Worm (Caenorhabditis elegans): ENCODE data around the gene adss-1.

Gene adss-1

DNA sequence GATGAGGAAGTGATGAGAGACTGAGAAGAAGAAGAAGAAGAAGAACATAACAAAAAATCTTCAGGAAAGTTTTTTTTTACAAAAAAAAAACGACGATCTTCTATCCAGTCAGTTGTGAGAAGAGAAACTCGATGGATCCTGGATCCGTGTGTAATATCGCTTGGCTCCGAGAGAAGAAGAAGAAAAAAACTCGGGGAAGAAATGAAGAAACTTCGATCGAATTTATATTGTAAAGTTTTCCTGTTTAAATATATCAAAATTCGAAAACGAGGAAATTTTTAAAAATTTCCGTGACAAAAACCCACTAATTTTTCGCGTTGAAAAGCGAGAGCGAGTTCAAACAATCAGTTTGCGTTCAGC lies at the start of gene adss-1:
Gene adss-1 (minus strand): TSS at position 101 of the 360 bp plus-strand sequence.
- no peak for TF ChIP-seq unc-62 (GFP tag; optimal IDR thresholded peaks at IDR 0.05)

DNA sequence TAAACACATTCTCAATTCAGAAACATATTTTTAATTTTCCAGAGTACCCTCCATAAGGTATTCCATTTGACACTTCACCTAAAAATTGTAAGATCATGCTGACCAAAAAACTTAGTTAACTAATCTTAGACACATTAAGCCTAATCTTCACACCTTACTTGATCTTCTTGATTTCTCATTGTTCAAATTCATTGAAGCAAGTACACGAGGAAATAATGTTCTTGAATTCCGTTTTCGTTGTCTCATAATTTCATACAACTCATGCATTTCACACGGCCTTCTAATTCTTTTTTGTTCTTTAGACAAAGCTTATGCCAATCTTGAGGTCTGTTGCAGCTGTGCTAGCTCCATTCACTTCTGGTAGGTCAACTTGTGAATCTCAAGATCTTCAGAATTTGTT lies 48.8 kb upstream of the adss-1 start, which contains the start of gene srd-33:
Gene srd-33 (plus strand): TSS at position 301 of the 400 bp plus-strand sequence.
- no peak for TF ChIP-seq unc-62 (GFP tag; optimal IDR thresholded peaks at IDR 0.05)

DNA sequence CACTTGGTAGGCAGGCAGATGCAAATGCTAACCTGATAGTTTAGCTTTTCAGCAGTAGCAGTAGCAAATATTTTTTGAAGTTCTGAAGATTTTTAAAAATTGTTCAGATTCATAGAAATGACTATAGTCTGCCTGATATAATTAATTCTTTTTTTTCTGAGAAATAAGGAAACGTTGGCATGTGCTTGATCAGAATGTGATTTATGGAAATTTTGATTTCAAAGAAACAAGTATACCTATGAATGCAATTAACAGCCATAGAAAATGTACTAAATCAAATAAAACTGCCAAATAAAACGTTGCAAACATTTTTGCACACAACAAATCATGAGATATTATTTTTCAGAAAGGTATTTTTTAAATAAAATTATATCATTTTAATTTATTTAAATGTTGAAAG lies 47.4 kb upstream of the adss-1 start:
- no peak for TF ChIP-seq unc-62 (GFP tag; optimal IDR thresholded peaks at IDR 0.05)

DNA sequence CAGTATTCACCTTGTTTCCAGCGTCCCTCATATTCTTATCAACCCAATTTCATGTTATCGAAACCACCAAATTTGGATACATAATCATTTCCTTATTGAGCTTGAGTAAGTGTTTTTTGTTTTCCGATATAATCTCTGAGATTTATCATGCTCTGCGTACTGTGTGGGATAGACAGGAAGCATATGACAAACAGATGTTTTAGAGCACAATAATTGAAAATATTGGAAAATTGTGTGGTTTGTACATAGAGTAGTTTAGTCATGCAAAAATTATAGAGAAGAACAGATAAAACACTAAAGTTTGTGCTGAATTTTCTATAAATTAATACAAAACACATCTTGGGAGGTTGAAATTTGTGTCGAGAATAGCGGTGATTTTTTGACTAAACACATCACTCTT lies 45.5 kb upstream of the adss-1 start:
- TF ChIP-seq unc-62 (GFP tag; optimal IDR thresholded peaks at IDR 0.05): no peak

DNA sequence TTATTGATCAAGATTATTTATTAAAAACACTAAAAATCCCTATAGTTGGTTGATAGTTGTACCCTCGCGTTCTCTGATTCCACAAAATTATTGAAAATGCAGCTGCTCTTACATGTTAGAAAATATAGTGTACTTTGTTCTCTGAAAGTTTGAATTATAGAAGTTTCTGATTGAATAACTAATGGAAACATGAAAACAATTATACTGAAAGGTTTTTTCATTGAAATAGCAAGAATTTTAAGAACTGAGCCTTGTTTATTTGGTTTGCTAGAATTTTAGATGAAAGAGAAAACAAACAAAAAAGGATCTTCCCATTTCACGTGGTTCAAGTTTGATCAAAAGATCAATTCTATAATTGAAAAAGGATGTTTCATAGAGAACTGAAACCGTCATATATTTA lies 44.3 kb upstream of the adss-1 start:
- TF ChIP-seq unc-62 (GFP tag; optimal IDR thresholded peaks at IDR 0.05): no peak

DNA sequence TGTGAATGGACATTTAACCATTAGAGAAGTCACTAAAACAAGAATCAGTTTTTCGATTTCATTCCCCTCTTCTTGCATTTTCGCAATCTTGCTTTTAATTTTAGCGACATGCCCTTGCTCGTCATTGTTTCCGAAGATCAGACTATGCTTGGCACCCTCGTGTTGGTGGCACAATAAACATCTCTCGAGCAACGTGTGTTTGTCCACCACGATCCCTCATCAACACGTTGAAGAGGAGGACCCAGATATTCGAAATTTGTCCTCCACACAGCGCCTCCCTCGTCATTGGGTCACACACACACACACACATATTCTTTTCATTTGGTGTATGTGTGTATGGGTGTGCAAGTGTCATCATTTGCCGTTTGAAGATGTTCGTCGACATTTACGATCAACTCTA lies 42.1 kb upstream of the adss-1 start, which contains the start of gene srd-32:
Gene srd-32 (plus strand): TSS at position 301 of the 400 bp plus-strand sequence.
- no peak for TF ChIP-seq unc-62 (GFP tag; optimal IDR thresholded peaks at IDR 0.05)

DNA sequence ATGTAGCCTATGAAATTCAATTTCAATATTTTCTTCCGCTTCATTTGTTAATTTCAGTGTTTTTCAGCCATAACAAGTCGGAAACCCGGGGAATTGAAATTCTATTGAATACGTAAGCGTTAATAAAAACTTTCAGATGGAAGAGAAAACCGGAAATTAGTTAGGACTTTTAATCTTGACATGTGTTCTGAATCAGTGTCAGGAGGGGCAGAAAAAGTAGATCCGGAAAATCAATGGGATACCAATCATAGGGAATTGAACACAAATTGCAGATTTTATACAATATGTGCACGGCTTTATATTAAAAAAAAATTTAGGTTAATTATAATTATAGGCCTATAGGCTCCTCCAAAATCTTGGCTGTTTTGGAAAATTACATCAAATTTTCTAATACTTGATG lies 41.1 kb upstream of the adss-1 start:
- no peak for TF ChIP-seq unc-62 (GFP tag; optimal IDR thresholded peaks at IDR 0.05)

DNA sequence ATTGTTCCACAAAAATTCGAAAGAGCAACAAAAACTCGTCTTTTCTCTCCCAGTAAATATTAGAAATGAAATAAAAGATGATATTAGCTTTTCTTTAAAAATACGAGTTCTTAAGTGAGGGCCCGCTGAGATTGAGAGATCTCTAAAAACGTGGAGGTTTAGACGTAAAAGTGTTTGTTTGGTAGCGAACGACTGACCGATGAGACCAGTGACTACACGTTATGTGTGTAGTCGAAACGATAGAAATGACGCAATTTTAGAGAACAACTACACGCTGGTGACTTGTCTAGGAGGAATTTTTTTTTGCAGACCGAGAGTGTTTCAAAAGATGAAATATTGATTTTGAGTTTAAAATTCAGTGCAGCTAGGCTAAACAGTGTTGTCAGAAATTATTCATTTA lies 39.5 kb upstream of the adss-1 start, which contains the start of gene C37H5.13:
Gene C37H5.13 (minus strand): TSS at position 229 of the 400 bp plus-strand sequence.
- TF ChIP-seq unc-62 (GFP tag; optimal IDR thresholded peaks at IDR 0.05): no peak

DNA sequence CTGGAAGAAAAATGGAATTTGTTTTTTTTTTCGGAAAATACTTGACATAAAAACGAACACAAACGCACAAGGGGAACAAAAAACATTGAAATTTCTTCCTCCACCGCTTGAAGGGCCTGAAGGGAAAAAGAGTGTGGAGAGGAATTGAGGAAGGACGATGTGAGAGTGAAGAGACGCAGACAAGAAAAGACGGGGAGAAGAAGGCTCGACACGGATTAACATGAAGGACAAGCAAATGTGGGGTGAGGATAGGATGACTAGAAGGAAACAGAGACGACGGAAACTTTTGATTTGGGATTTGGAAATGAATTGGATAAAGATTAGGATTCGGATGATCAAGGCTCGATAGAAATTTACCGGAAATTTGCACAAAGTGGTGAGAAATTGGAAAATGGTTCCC lies 37.3 kb upstream of the adss-1 start:
- no peak for TF ChIP-seq unc-62 (GFP tag; optimal IDR thresholded peaks at IDR 0.05)

DNA sequence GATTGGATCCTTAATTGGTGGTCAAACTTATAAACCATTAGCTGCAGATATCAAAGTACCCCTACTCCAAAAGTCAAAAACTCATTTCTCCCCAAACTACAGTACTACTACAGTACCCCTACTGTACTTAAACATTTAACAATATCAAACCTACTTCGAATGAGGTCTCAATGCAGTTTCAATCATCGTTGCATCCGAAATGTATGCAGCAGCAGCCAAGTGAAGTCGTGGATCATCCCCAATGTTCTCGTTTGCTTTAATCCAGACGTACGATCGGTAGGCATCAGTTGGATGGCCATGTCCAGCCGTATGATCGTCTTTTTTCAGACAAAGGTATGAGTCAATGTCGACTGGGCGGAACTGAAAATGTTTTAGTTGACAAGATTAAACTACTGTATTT lies 34.3 kb upstream of the adss-1 start:
- TF ChIP-seq unc-62 (GFP tag; optimal IDR thresholded peaks at IDR 0.05): no peak

DNA sequence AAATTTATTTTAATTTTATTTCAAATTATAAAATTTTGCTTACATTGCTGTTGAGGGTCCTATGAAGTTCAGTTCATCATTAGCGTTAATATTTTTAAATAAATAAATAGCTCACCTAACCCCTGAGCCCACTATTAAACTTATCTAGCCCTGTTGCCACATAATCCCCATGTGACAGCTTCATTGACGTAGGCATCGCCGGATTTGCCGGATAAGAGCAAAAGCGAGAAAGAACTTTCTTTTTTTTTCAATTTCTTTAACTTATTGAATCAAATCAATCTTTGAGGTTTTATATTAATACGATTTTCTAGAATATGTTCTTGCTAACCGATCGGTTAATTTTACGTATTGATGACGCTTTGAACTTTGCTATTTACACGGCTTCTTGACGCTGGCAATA lies 28.7 kb upstream of the adss-1 start:
- no peak for TF ChIP-seq unc-62 (GFP tag; optimal IDR thresholded peaks at IDR 0.05)

DNA sequence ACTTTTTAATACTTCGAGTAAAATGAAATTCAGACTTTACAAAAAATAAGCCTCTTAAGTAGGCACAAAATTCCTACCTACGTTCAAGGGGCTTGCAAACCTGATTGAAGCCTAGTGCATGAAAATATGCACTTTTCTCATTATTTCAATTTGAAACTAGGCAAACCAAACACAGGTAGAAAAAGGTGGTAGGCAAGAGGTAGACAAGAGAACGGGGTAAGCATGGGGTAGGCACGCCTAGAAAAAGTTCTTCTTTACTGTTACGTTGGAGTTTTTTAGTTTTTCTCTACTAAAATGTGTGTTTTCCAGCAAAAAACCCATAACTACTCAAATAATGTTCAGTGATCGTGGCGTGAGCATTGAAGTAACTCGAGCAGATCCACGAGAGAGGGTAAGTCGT lies 27.9 kb upstream of the adss-1 start, which contains the start of gene nex-4:
Gene nex-4 (plus strand): TSS at position 301 of the 400 bp plus-strand sequence.
- no peak for TF ChIP-seq unc-62 (GFP tag; optimal IDR thresholded peaks at IDR 0.05)

DNA sequence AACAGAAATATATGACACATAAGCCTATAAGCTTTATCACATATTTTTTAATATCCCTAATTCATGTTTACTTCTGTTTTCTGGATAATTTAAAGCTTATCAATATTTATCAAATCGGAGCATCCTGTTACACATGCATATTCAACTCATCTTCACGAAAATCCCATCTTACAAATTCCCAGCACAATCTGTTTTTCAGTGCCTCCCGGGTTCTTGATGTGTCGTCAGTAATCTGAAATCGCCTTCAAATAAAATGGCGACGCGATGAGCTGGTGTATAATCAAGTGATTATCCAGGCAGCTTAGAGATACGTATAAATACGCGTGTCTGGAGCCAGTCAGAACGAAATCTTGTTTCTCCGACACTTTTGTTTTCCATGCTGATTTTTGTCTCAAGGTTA lies 27.2 kb upstream of the adss-1 start:
- TF ChIP-seq unc-62 (GFP tag; optimal IDR thresholded peaks at IDR 0.05): no peak

DNA sequence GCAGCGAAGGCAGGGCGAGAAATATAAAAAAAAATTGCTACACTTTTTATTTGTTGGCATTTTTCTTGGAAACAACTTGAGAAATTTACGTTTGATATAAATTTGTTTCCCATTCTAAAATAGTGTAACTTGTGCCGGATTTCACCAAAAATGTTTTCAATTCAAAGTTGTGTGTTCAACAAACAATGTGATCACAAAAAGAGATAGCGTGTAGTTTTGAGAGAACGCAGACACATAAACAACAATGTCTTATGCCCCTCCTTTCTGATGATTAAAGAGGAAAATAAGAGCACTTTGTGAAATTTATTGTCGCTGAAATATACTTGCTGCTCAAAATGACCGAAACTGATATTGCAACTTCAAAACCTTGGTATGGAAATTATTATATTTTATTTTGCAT lies 24.2 kb upstream of the adss-1 start, which contains the start of gene abhd-5.1:
Gene abhd-5.1 (plus strand): TSS at position 230 of the 400 bp plus-strand sequence.
- TF ChIP-seq unc-62 (GFP tag; optimal IDR thresholded peaks at IDR 0.05): no peak

DNA sequence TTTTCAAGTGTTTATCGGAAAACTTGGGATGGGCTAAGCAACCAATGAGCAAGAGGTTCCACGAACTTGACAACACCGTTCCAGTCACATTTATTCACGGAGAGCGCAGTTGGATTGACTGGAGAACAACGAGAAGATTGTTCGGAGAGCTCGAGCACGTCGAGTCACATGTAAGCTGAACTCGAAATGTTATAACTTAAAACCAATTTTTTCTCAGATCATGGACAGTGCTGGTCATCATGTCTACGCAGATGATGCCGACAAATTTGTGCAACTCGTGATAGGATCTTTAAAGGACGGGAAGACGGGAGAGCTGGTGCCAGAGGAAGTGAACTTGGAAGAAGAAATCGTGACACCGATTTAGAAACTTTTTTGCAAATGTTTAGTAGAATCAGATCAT lies 23.3 kb upstream of the adss-1 start:
- no peak for TF ChIP-seq unc-62 (GFP tag; optimal IDR thresholded peaks at IDR 0.05)

DNA sequence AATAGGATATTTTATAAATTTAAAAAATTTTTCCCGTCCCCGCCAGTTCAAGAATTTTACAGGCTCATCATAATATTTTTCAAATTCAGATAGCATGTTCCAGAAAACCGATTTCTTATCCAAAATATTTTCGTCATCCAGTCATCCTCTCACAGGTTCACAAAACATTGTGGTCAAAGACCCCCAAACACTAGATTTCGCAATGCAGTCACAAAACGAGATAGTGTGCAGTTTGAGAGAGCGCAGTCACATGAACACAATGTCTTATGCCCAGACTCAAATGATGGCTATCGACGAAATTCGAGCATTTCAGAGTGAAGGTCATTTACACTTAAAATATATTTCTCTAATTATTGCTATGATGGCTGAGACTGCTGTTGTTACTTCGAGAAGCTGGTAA lies 21.4 kb upstream of the adss-1 start, which contains the start of gene abhd-5.2:
Gene abhd-5.2 (plus strand): TSS at position 95 of the 400 bp plus-strand sequence.
- no peak for TF ChIP-seq unc-62 (GFP tag; optimal IDR thresholded peaks at IDR 0.05)

DNA sequence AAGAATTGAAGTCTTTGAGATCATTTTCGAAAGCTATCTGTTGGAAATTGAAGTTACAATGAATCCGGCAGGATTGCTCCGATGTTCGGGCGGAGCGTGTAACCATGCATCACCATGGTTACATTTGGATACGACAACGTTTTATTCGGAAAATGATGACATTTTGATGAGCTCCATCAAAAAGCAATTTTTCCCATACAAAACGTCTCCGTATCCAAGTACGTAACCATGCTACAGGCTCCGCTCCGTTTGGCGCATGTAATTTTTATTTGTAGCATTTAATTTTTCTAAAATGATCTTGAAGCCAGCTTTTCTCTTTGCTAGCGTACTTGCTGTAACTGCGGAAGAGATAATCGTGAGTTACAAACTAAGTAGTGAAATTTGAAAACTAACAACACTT lies 19.3 kb upstream of the adss-1 start, which contains the start of the genes cwp-2 and cwp-3:
Gene cwp-2 (minus strand): TSS at position 101 of the 400 bp plus-strand sequence.
Gene cwp-3 (plus strand): TSS at position 293 of the 400 bp plus-strand sequence.
- no peak for TF ChIP-seq unc-62 (GFP tag; optimal IDR thresholded peaks at IDR 0.05)

DNA sequence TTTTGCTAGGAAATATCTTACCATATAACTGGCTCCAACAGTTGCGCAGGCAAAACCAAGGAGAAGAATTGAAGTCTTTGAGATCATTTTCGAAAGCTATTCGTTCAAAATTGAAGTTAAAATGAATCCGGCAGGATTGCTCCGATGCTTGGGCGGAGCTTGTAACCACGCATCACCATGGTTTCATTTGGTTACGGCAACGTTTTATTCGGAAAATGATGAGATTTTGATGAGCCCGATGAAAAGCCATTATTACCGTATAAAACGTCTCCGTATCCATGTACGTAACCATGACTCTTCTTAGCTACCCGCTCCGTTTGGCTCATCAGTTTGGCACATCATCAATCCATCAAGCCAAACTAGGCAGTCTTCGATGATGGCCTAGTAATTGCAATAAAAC lies 18.0 kb upstream of the adss-1 start, which contains the start of gene cwp-1:
Gene cwp-1 (minus strand): TSS at position 101 of the 400 bp plus-strand sequence.
- no peak for TF ChIP-seq unc-62 (GFP tag; optimal IDR thresholded peaks at IDR 0.05)

Data from whole organism, dauer.